Worm (Caenorhabditis elegans) whole organism, L1 larva: Measurements from ENCODE around the gene Y41D4B.24.

Experiments
- C34B4.2 ChIP-seq: sonication (generic microtip); optimal IDR thresholded peaks from 2 replicates; lab custom pipeline; 2017; ENCODE audit warnings: mild to moderate bottlenecking, missing genetic modification characterization, missing compliant biosample characterization
- Y116A8C.19 ChIP-seq: sonication (generic microtip); optimal IDR thresholded peaks from 2 replicates; lab custom pipeline; 2016; ENCODE audit warnings: missing compliant biosample characterization, missing genetic modification characterization, borderline replicate concordance
- alr-1 ChIP-seq: fragments of 200-800 bp; sonication (Bioruptor generic); optimal IDR thresholded peaks from 2 replicates; lab custom pipeline; 2018; ENCODE audit warnings: borderline replicate concordance, mild to moderate bottlenecking, missing genetic modification characterization, missing compliant biosample characterization
- aly-2 ChIP-seq: fragments of 150-350 bp; optimal IDR thresholded peaks from 2 replicates; lab custom pipeline; 2014; ENCODE audit warnings: missing biosample characterization, missing genetic modification characterization
- blmp-1 ChIP-seq: fragments of 150-350 bp; optimal IDR thresholded peaks from 2 replicates; lab custom pipeline; 2014; ENCODE audit warnings: missing biosample characterization, missing genetic modification characterization
- ceh-8 ChIP-seq: fragments of 200-800 bp; sonication (Bioruptor generic); optimal IDR thresholded peaks from 2 replicates; lab custom pipeline; 2018; ENCODE audit warnings: mild to moderate bottlenecking, missing genetic modification characterization, moderate library complexity, missing compliant biosample characterization
- ceh-88 ChIP-seq: fragments of 200-800 bp; sonication (Bioruptor generic); IDR thresholded peaks from 2 replicates; pipeline ENCODE4 v1.3.6; 2022; ENCODE audit warnings: missing genetic modification characterization, missing compliant biosample characterization
- dpl-1 ChIP-seq, 3 experiments: fragments of 150-350 bp in 2 of 3; sonication (generic microtip) in 1 of 3; optimal IDR thresholded peaks; 2 replicates each; lab custom pipeline; 2014 to 2017; ENCODE audit warnings: missing biosample characterization in 3 of 3, missing genetic modification characterization in 3 of 3, missing genetic modification reagents in 3 of 3
- dsc-1 ChIP-seq: sonication (generic microtip); optimal IDR thresholded peaks from 2 replicates; lab custom pipeline; 2016; ENCODE audit warnings: mild to moderate bottlenecking, missing genetic modification characterization, missing compliant biosample characterization
- efl-3 ChIP-seq: fragments of 200-800 bp; sonication (Bioruptor generic); optimal IDR thresholded peaks from 2 replicates; lab custom pipeline; 2018; ENCODE audit warnings: mild to moderate bottlenecking, missing genetic modification characterization, missing compliant biosample characterization
- egl-27 ChIP-seq, 2 experiments: fragments of 150-350 bp in 1 of 2; sonication (generic microtip); optimal IDR thresholded peaks; 3 replicates each; lab custom pipeline; 2017 to 2018; ENCODE audit warnings: missing biosample characterization in 2 of 2, missing genetic modification characterization in 2 of 2, missing genetic modification reagents in 2 of 2
- fkh-10 ChIP-seq: sonication (generic microtip); optimal IDR thresholded peaks from 2 replicates; lab custom pipeline; 2017; ENCODE audit warnings: missing biosample characterization, missing genetic modification reagents, missing genetic modification characterization
- fkh-4 ChIP-seq: sonication (generic microtip); optimal IDR thresholded peaks from 2 replicates; lab custom pipeline; 2016; ENCODE audit warnings: missing compliant biosample characterization, missing genetic modification characterization, borderline replicate concordance
- fos-1 ChIP-seq: fragments of 150-350 bp; optimal IDR thresholded peaks from 2 replicates; lab custom pipeline; 2014; ENCODE audit warnings: missing biosample characterization, missing genetic modification characterization
- grh-1 ChIP-seq: fragments of 200-800 bp; sonication (Bioruptor generic); IDR thresholded peaks from 2 replicates; pipeline ENCODE4 v1.3.6; 2022; ENCODE audit warnings: missing genetic modification reagents, missing genetic modification characterization, missing compliant biosample characterization
- hlh-4 ChIP-seq: sonication (generic microtip); optimal IDR thresholded peaks from 2 replicates; lab custom pipeline; 2016; ENCODE audit warnings: mild to moderate bottlenecking, missing genetic modification characterization, missing compliant biosample characterization
- hpl-2 ChIP-seq: fragments of 150-350 bp; optimal IDR thresholded peaks from 2 replicates; lab custom pipeline; 2014; ENCODE audit warnings: missing biosample characterization, missing genetic modification reagents, missing genetic modification characterization
- jun-1 ChIP-seq: fragments of 150-350 bp; optimal IDR thresholded peaks from 2 replicates; lab custom pipeline; 2014; ENCODE audit warnings: missing biosample characterization, missing genetic modification reagents, missing genetic modification characterization
- lin-13 ChIP-seq: fragments of 150-350 bp; optimal IDR thresholded peaks from 2 replicates; lab custom pipeline; 2014; ENCODE audit warnings: missing biosample characterization, missing genetic modification reagents, missing genetic modification characterization
- lin-15B ChIP-seq: fragments of 150-350 bp; sonication (generic microtip); optimal IDR thresholded peaks from 3 replicates; lab custom pipeline; 2014; ENCODE audit warnings: missing biosample characterization, missing genetic modification characterization
- mab-9 ChIP-seq: fragments of 200-800 bp; sonication (Bioruptor generic); IDR thresholded peaks from 2 replicates; pipeline ENCODE4 v1.3.6; 2022; ENCODE audit warnings: missing genetic modification reagents, missing genetic modification characterization, missing compliant biosample characterization
- mdl-1 ChIP-seq, 2 experiments: fragments of 150-350 bp; optimal IDR thresholded peaks; 2 replicates each; lab custom pipeline; 2014 to 2017; ENCODE audit warnings: missing biosample characterization in 2 of 2, missing genetic modification characterization in 2 of 2, inconsistent platforms in 1 of 2
- mef-2 ChIP-seq: fragments of 150-350 bp; optimal IDR thresholded peaks from 2 replicates; lab custom pipeline; 2014; ENCODE audit warnings: missing biosample characterization, missing genetic modification characterization
- nhr-11 ChIP-seq: fragments of 150-350 bp; optimal IDR thresholded peaks from 2 replicates; lab custom pipeline; 2014; ENCODE audit warnings: missing biosample characterization, missing genetic modification characterization
- nhr-12 ChIP-seq: sonication (generic microtip); optimal IDR thresholded peaks from 2 replicates; lab custom pipeline; 2017; ENCODE audit warnings: missing biosample characterization, missing genetic modification characterization
- nhr-19 ChIP-seq: fragments of 200-800 bp; sonication (Bioruptor generic); conservative IDR thresholded peaks from 2 replicates; pipeline ENCODE4 v1.3.6; 2022; ENCODE audit warnings: missing genetic modification characterization, missing compliant biosample characterization
- nhr-237 ChIP-seq: fragments of 150-350 bp; optimal IDR thresholded peaks from 2 replicates; lab custom pipeline; 2014; ENCODE audit warnings: missing biosample characterization, missing genetic modification characterization
- nhr-28 ChIP-seq: fragments of 150-350 bp; optimal IDR thresholded peaks from 2 replicates; lab custom pipeline; 2014; ENCODE audit warnings: missing biosample characterization, missing genetic modification characterization
- nhr-76 ChIP-seq: sonication (generic microtip); optimal IDR thresholded peaks from 2 replicates; lab custom pipeline; 2017; ENCODE audit warnings: missing biosample characterization, missing genetic modification characterization
- nhr-84 ChIP-seq: sonication (generic microtip); optimal IDR thresholded peaks from 2 replicates; lab custom pipeline; 2017; ENCODE audit warnings: missing biosample characterization, missing genetic modification characterization
- nhr-85 ChIP-seq: sonication (generic microtip); peaks from one replicate; lab custom pipeline; 2016; ENCODE audit warnings: missing genetic modification characterization, inconsistent platforms, missing compliant biosample characterization
- nhr-90 ChIP-seq: sonication (generic microtip); optimal IDR thresholded peaks from 2 replicates; lab custom pipeline; 2016; ENCODE audit warnings: mild to moderate bottlenecking, missing genetic modification characterization, missing compliant biosample characterization; ENCODE audit not compliant: poor library complexity
- pag-3 ChIP-seq: sonication (generic microtip); optimal IDR thresholded peaks from 2 replicates; lab custom pipeline; 2017; ENCODE audit warnings: missing genetic modification characterization, mild to moderate bottlenecking, missing compliant biosample characterization, antibody characterized with exemption, borderline replicate concordance; ENCODE audit not compliant: insufficient read depth
- pax-3 ChIP-seq: fragments of 200-800 bp; sonication (Bioruptor generic); optimal IDR thresholded peaks from 2 replicates; lab custom pipeline; 2018; ENCODE audit warnings: mild to moderate bottlenecking, missing genetic modification characterization, moderate library complexity, missing compliant biosample characterization
- pqm-1 ChIP-seq: sonication (generic microtip); optimal IDR thresholded peaks from 3 replicates; lab custom pipeline; 2017; ENCODE audit warnings: missing biosample characterization, missing genetic modification characterization
- rnt-1 ChIP-seq: sonication (generic microtip); optimal IDR thresholded peaks from 2 replicates; lab custom pipeline; 2016; ENCODE audit warnings: mild to moderate bottlenecking, missing genetic modification characterization, moderate library complexity, missing compliant biosample characterization
- snpc-4 ChIP-seq: fragments of 150-350 bp; optimal IDR thresholded peaks from 2 replicates; lab custom pipeline; 2014; ENCODE audit warnings: missing biosample characterization, missing genetic modification characterization
- snu-23 ChIP-seq: sonication (generic microtip); optimal IDR thresholded peaks from 2 replicates; lab custom pipeline; 2016; ENCODE audit warnings: missing genetic modification characterization, missing compliant biosample characterization
- sox-4 ChIP-seq: sonication (generic microtip); optimal IDR thresholded peaks from 2 replicates; lab custom pipeline; 2016; ENCODE audit warnings: missing genetic modification characterization, missing compliant biosample characterization
- sptf-1 ChIP-seq: fragments of 150-350 bp; optimal IDR thresholded peaks from 2 replicates; lab custom pipeline; 2014; ENCODE audit warnings: missing biosample characterization, missing genetic modification characterization
- sup-37 ChIP-seq: fragments of 200-800 bp; sonication (Bioruptor generic); optimal IDR thresholded peaks from 2 replicates; lab custom pipeline; 2018; ENCODE audit warnings: mild to moderate bottlenecking, missing genetic modification characterization, missing compliant biosample characterization
- tbx-2 ChIP-seq: sonication (generic microtip); optimal IDR thresholded peaks from 2 replicates; lab custom pipeline; 2016; ENCODE audit warnings: missing genetic modification characterization, missing compliant biosample characterization
- tlp-1 ChIP-seq: fragments of 150-350 bp; optimal IDR thresholded peaks from 2 replicates; lab custom pipeline; 2014; ENCODE audit warnings: missing biosample characterization, missing genetic modification characterization
- unc-30 ChIP-seq: sonication (generic microtip); optimal IDR thresholded peaks from 2 replicates; lab custom pipeline; 2017; ENCODE audit warnings: missing biosample characterization, missing genetic modification characterization
- unc-62 ChIP-seq: fragments of 150-350 bp; optimal IDR thresholded peaks from 2 replicates; lab custom pipeline; 2014; ENCODE audit warnings: missing biosample characterization, missing genetic modification reagents, missing genetic modification characterization
- unc-86 ChIP-seq: sonication (generic microtip); optimal IDR thresholded peaks from 2 replicates; lab custom pipeline; 2016; ENCODE audit warnings: missing genetic modification characterization, missing compliant biosample characterization
- unc-98 ChIP-seq: fragments of 200-800 bp; sonication (Bioruptor generic); IDR thresholded peaks from 2 replicates; pipeline ENCODE4 v1.3.6; 2022; ENCODE audit warnings: missing genetic modification characterization, missing compliant biosample characterization
- vab-15 ChIP-seq: sonication (generic microtip); optimal IDR thresholded peaks from 2 replicates; lab custom pipeline; 2017; ENCODE audit warnings: missing genotype, mild to moderate bottlenecking, missing genetic modification characterization, missing compliant biosample characterization
- xbp-1 ChIP-seq: sonication (generic microtip); optimal IDR thresholded peaks from 2 replicates; lab custom pipeline; 2016; ENCODE audit warnings: missing genetic modification characterization, missing compliant biosample characterization
- zag-1 ChIP-seq: fragments of 150-350 bp; optimal IDR thresholded peaks from 2 replicates; lab custom pipeline; 2014; ENCODE audit warnings: missing biosample characterization, missing genetic modification characterization
- zip-4 ChIP-seq: fragments of 200-800 bp; sonication (Bioruptor generic); optimal IDR thresholded peaks from 2 replicates; lab custom pipeline; 2018; ENCODE audit warnings: mild to moderate bottlenecking, missing genetic modification characterization, moderate library complexity, missing compliant biosample characterization
- ztf-4 ChIP-seq: fragments of 150-350 bp; optimal IDR thresholded peaks from 2 replicates; lab custom pipeline; 2014; ENCODE audit warnings: missing biosample characterization, missing genetic modification characterization

The Y41D4B.24 gene

DNA sequence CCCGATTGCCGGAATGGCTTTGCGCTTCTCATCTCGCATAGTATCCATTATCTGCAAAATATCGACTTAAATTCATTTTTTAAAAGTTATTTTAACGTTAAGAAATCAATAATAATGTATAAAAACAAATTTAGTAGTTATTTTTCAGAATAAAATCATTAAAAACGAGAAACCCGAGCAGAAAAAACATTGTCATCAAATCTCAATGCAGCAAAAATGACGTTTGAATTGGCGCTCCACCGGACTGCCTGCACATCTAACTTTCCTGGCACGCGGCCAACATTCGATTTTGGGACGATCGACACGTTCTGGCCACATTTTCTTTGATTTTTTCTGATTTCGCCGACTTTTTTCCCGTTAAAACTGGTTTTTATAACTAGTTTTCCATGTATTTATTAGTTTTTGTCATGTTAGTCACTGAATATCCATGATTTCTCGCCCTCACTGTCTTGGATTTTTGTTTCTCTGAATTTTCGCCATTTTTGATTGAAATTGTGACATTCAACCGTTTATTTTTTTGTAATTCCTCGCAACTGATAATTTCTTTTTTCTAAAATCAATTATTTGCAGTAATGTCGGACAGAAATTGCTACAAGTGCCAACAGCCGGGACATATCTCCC, 27.8 kb upstream of the Y41D4B.24 start, which contains the start of the genes pbs-1 and K08D12.3:
Gene pbs-1 (minus strand): TSS at position 51 of the 621 bp plus-strand sequence.
Gene K08D12.3 (plus strand): TSS at position 571 of the 621 bp plus-strand sequence.
- TF ChIP-seq fkh-4 (tag; lab: Kevin White, UChicago), result no peak
- peak; percentile 21 for TF ChIP-seq hpl-2 (GFP tag; lab: Kevin White, UChicago)
- TF ChIP-seq grh-1 (GFP tag; lab: Robert Waterston, UW), result peak; percentile 80
- no peak for TF ChIP-seq sptf-1 (tag; lab: Kevin White, UChicago)
- no peak for TF ChIP-seq ceh-8 (GFP tag; lab: Kevin White, UChicago)
- TF ChIP-seq pax-3 (tag; lab: Kevin White, UChicago), result peak; percentile 61
- TF ChIP-seq nhr-85 (tag; lab: Kevin White, UChicago), result peak; percentile 90
- no peak for TF ChIP-seq hlh-4 (tag; lab: Kevin White, UChicago)
- TF ChIP-seq snu-23 (GFP tag; lab: Kevin White, UChicago), result peak; percentile 87
- no peak for TF ChIP-seq egl-27 (tag; optimal IDR thresholded peaks at IDR 0.05; lab: Kevin White, UChicago)
- no peak for TF ChIP-seq pqm-1
- TF ChIP-seq aly-2 (tag; lab: Kevin White, UChicago), result peak; percentile 55
- TF ChIP-seq mef-2 (tag; lab: Kevin White, UChicago), result no peak
- TF ChIP-seq nhr-84 (tag; lab: Kevin White, UChicago), result no peak
- peak; percentile 84 for TF ChIP-seq nhr-90
- peak; percentile 52 for TF ChIP-seq snpc-4 (tag; lab: Kevin White, UChicago)
- TF ChIP-seq nhr-19 (GFP tag; lab: Robert Waterston, UW), result peak; percentile 88
- TF ChIP-seq xbp-1 (tag; lab: Kevin White, UChicago), result peak; percentile 82
- TF ChIP-seq sox-4, result no peak
- TF ChIP-seq unc-98, result no peak; the same call in 1 of the 2 replicates
- TF ChIP-seq jun-1 (tag; lab: Kevin White, UChicago), result peak; percentile 66
- no peak for TF ChIP-seq tlp-1 (tag; lab: Kevin White, UChicago)
- TF ChIP-seq nhr-76 (tag; lab: Kevin White, UChicago), result no peak
- TF ChIP-seq rnt-1 (tag; lab: Kevin White, UChicago), result peak; percentile 89
- TF ChIP-seq nhr-12, result no peak
- TF ChIP-seq mab-9 (GFP tag; lab: Robert Waterston, UW), result 0 out of 2 replicates have a peak, but pooled peaks have one; percentile 8
- TF ChIP-seq nhr-237, result no peak
- peak; percentile 73 for TF ChIP-seq dsc-1 (tag; lab: Kevin White, UChicago)
- TF ChIP-seq nhr-11 (tag; lab: Kevin White, UChicago), result peak; percentile 50
- peak; percentile 6 for TF ChIP-seq fkh-10 (GFP tag; lab: Kevin White, UChicago)
- TF ChIP-seq Y116A8C.19 (tag; lab: Kevin White, UChicago), result no peak
- TF ChIP-seq unc-86 (tag; lab: Kevin White, UChicago), result peak; percentile 71
- peak; percentile 31 for TF ChIP-seq fos-1 (tag; lab: Kevin White, UChicago)
- TF ChIP-seq ceh-88 (GFP tag; lab: Robert Waterston, UW), result peak; percentile 41; the same call in 1 of the 2 replicates
- no peak for TF ChIP-seq unc-30 (tag; lab: Kevin White, UChicago)
- no peak for TF ChIP-seq vab-15 (tag; lab: Kevin White, UChicago)
- peak; percentile 66 for TF ChIP-seq ztf-4 (tag; lab: Kevin White, UChicago)
- TF ChIP-seq blmp-1, result peak; percentile 72
- no peak for TF ChIP-seq pag-3
- TF ChIP-seq tbx-2 (tag; lab: Kevin White, UChicago), result peak; percentile 80
- peak; percentile 78 for TF ChIP-seq lin-15B (tag; lab: Kevin White, UChicago)
- TF ChIP-seq unc-62 (GFP tag; lab: Kevin White, UChicago), result no peak
- TF ChIP-seq dpl-1 (GFP tag; optimal IDR thresholded peaks at IDR 0.05; lab: Kevin White, UChicago), result peak; percentile 89 to 93 (median 92)
- TF ChIP-seq mdl-1 (tag; optimal IDR thresholded peaks at IDR 0.05; lab: Kevin White, UChicago), result peak in 1 of 2 experiments; percentile 80
- TF ChIP-seq zip-4 (GFP tag; lab: Kevin White, UChicago), result peak; percentile 42
- no peak for TF ChIP-seq efl-3
- no peak for TF ChIP-seq sup-37 (GFP tag; lab: Kevin White, UChicago)
- no peak for TF ChIP-seq nhr-28
- no peak for TF ChIP-seq C34B4.2 (tag; lab: Kevin White, UChicago)
- TF ChIP-seq alr-1, result no peak
- no peak for TF ChIP-seq zag-1 (tag; lab: Kevin White, UChicago)
- TF ChIP-seq lin-13, result peak; percentile 87
